Worm (Caenorhabditis elegans): ENCODE measurements around the gene cdc-25.4.

cdc-25.4 gene

DNA sequence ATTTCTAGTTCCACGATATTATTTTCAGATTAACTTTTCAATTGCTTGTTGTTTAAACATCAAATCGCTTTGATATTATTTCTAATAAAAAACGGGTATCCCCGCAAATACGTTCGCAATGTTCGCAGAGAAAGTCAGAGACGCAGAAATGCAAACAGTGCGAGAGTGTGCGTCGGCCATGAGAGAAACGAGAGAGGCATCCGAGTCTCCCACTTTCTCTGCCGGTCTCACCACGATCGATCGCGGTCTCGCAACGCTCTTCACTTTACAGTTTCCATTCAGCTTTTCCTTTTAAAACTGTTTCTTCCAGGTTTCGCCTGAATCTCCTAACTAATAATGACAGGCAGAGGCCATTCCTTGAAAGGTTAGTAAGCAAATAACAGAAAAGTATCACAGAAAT, 14.9 kb downstream of the cdc-25.4 start, which contains the start of gene F33H1.4 (continued):
- TF ChIP-seq hlh-30 (tag; optimal IDR thresholded peaks at IDR 0.05; ENCODE audit: insufficient read depth) (no peak), saeg-2 (GFP tag; IDR thresholded peaks at IDR 0.05) (no peak), ctbp-1 (GFP tag; IDR thresholded peaks at IDR 0.05) (no peak), zip-11 (GFP tag; IDR thresholded peaks at IDR 0.05) (no peak), nhr-10 (tag; optimal IDR thresholded peaks at IDR 0.05) (no peak), lir-3 (tag; optimal IDR thresholded peaks at IDR 0.05) (no peak), ztf-11 (tag; optimal IDR thresholded peaks at IDR 0.05) (no peak), lin-15B (tag; optimal IDR thresholded peaks at IDR 0.05) (no peak), T26A8.4 (GFP tag; IDR thresholded peaks at IDR 0.05) (peak; percentile 25; the same call in 1 of the 2 replicates), sdz-12 (GFP tag; optimal IDR thresholded peaks at IDR 0.05) (no peak), nhr-41 (GFP tag; IDR thresholded peaks at IDR 0.05) (no peak), snpc-1.2 (GFP tag; IDR thresholded peaks at IDR 0.05) (no peak), tag-97 (GFP tag; IDR thresholded peaks at IDR 0.05) (no peak), dmd-8 (GFP tag; IDR thresholded peaks at IDR 0.05) (no peak), egl-43 (GFP tag; IDR thresholded peaks at IDR 0.05) (no peak), jun-1 (tag; optimal IDR thresholded peaks at IDR 0.05) (no peak), spr-1 (tag; optimal IDR thresholded peaks at IDR 0.05) (no peak), aly-2 (tag; optimal IDR thresholded peaks at IDR 0.05) (no peak), arid-1 (GFP tag; conservative IDR thresholded peaks at IDR 0.05) (peak; percentile 62; the same call in 1 of the 2 replicates), php-3 (GFP tag; IDR thresholded peaks at IDR 0.05) (no peak), nhr-102 (tag; optimal IDR thresholded peaks at IDR 0.05) (no peak), mxl-3 (GFP tag; optimal IDR thresholded peaks at IDR 0.05) (no peak), gei-8 (GFP tag; optimal IDR thresholded peaks at IDR 0.05) (no peak), ceh-44 (GFP tag; IDR thresholded peaks at IDR 0.05) (no peak), rbr-2 (tag; optimal IDR thresholded peaks at IDR 0.05) (peak; percentile 3), ceh-62 (tag; optimal IDR thresholded peaks at IDR 0.05) (no peak), daf-16 (GFP tag; optimal IDR thresholded peaks at IDR 0.05) (no peak), daf-16 (tag; optimal IDR thresholded peaks at IDR 0.05) (no peak), ceh-20 (GFP tag; IDR thresholded peaks at IDR 0.05) (0 out of 2 replicates have a peak, but pooled peaks have one; percentile 24), cey-2 (tag; optimal IDR thresholded peaks at IDR 0.05; ENCODE audit: borderline replicate concordance, insufficient read depth) (no peak), egl-27 (tag; optimal IDR thresholded peaks at IDR 0.05) (no peak), Y5F2A.4 (GFP tag; optimal IDR thresholded peaks at IDR 0.05) (no peak), lin-38 (GFP tag; IDR thresholded peaks at IDR 0.05) (peak; percentile 57; the same call in 1 of the 2 replicates), zfp-2 (tag; optimal IDR thresholded peaks at IDR 0.05) (no peak), mxl-2 (GFP tag; conservative IDR thresholded peaks at IDR 0.05) (no peak), ceh-28 (tag; optimal IDR thresholded peaks at IDR 0.05) (peak; percentile 51), ZK546.5 (tag; optimal IDR thresholded peaks at IDR 0.05) (no peak), F37D6.2 (tag; optimal IDR thresholded peaks at IDR 0.05) (peak; percentile 69), hmg-1.1 (GFP tag; IDR thresholded peaks at IDR 0.05) (peak; percentile 74), pha-4 (GFP tag; IDR thresholded peaks at IDR 0.05) (no peak), pha-4 (tag; optimal IDR thresholded peaks at IDR 0.05) (no peak), Y75B8A.6 (GFP tag; IDR thresholded peaks at IDR 0.05) (no peak), madf-5 (GFP tag; IDR thresholded peaks at IDR 0.05) (no peak), lsy-2 (tag; optimal IDR thresholded peaks at IDR 0.05) (peak; percentile 77 to 96), lin-29 (GFP tag; IDR thresholded peaks at IDR 0.05) (0 out of 2 replicates have a peak, but pooled peaks have one; percentile 19), nhr-28 (tag; optimal IDR thresholded peaks at IDR 0.05) (peak; percentile 12), nhr-48 (tag; optimal IDR thresholded peaks at IDR 0.05) (peak; percentile 21), mdt-29 (GFP tag; IDR thresholded peaks at IDR 0.05) (no peak), fos-1 (tag; optimal IDR thresholded peaks at IDR 0.05) (no peak), dmd-6 (GFP tag; IDR thresholded peaks at IDR 0.05) (no peak; the same call in 1 of the 2 replicates), lin-1 (GFP tag; IDR thresholded peaks at IDR 0.05) (no peak), zfp-3 (GFP tag; conservative IDR thresholded peaks at IDR 0.05) (peak; percentile 33; the same call in 1 of the 2 replicates)

Measured in whole organism, L4 larva.